Worm (Caenorhabditis elegans): ENCODE data around the gene H11E01.2.

Gene H11E01.2

DNA sequence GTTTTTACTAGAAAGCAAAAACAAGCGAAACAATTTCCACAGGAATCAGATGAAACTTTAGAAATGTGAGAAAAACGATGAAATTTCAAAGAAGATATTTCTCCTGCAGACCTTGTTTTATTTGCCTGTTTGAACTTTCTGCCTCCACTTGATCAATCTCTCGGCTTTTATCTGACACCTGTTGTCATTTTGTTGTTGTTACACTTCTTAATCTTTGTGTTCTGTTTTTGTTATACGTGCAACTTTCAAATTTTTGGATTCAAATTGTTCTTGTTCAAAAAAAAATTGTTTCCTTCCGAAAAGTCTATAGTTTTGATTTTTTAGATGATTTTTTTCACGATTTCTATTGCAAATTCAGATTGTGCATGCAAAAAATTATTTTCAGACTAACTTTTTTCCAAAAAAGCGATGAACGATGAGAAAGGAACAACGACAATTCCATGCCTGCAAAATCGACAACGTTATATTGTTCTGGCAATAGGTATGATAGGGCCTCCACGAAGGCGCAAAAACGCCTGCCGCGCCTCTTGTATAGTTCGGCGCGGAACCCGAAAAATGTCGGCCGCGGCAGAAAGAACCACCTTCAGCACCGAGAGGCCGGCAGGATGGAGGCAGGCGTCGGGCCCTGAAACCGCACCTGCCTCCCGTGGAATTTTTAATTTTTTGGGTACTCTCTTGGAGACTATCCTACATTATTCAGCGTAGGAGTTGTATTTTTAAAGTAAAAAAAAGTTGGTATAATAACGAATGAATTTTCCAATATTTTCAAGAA lies at the start of gene H11E01.2:
H11E01.2 (plus strand) TSS at position 380 of the 772 bp plus-strand sequence.
- TF ChIP-seq nhr-28 (tag; optimal IDR thresholded peaks at IDR 0.05), result peak; percentile 2
- TF ChIP-seq nhr-102 (tag; optimal IDR thresholded peaks at IDR 0.05), result no peak
- no peak for TF ChIP-seq skn-1 (tag; optimal IDR thresholded peaks at IDR 0.05)
- peak; percentile 95 for TF ChIP-seq aha-1 (tag)
- peak in 1 of 2 experiments; percentile 4 for TF ChIP-seq unc-62 (GFP tag; optimal IDR thresholded peaks at IDR 0.05 in 1 of 2)
- no peak for TF ChIP-seq unc-62 (tag; optimal IDR thresholded peaks at IDR 0.05)
- peak; percentile 85 for TF ChIP-seq set-16 (GFP tag; IDR thresholded peaks at IDR 0.05)
- TF ChIP-seq hif-1 (tag; optimal IDR thresholded peaks at IDR 0.05), result peak in 1 of 2 experiments; percentile 51

DNA sequence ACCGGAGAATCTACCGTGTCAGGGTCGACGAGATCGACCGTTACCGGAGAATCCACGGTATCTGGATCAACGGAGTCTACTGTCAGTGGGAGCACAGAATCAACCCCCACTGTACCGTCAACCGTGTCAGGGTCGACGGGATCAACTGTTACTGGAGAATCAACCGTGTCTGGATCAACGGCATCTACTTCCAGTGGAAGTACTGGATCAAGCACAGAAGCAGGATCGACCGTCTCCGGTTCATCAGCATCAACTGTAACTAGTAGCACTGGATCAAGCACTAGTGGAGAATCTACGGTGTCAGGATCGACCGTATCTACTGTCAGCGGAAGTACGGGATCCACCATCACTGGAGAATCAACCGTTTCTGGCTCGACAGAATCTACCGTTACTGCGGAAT lies 48.9 kb upstream of the H11E01.2 start, which contains the start of gene H02F09.2:
H02F09.2 (plus strand) TSS at position 301 of the 400 bp plus-strand sequence.
- TF ChIP-seq lin-39 (tag; optimal IDR thresholded peaks at IDR 0.05) (no peak), hlh-30 (tag; optimal IDR thresholded peaks at IDR 0.05; ENCODE audit: insufficient read depth) (no peak), zfp-3 (GFP tag; conservative IDR thresholded peaks at IDR 0.05) (no peak), saeg-2 (GFP tag; IDR thresholded peaks at IDR 0.05) (no peak), hif-1 (tag; optimal IDR thresholded peaks at IDR 0.05) (no peak)

DNA sequence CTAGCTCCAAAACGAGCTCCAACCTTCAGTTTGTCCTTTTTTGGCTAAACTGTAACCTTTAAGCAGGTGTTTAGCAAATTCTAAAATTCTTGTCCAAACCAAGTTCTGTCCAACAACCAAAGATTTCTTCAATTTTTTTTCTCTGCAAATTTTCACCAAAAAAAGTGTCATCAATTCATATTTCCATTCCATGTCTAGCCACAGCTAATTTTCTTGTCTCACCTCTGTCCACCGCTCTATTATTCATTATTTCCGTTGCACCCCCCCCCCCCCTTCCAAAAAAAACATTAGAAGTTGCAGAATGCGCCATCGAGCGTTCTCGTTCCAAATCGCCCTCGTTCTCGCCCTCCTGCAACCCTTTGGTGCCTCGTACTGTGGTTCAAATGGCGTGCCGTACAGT lies 44.5 kb upstream of the H11E01.2 start, which contains the start of gene wrt-9:
wrt-9 (plus strand) TSS at position 301 of the 400 bp plus-strand sequence.
- TF ChIP-seq nhr-237 (tag; optimal IDR thresholded peaks at IDR 0.05) (no peak), tag-97 (GFP tag; IDR thresholded peaks at IDR 0.05) (no peak), rbr-2 (tag; optimal IDR thresholded peaks at IDR 0.05) (no peak), nhr-48 (tag; optimal IDR thresholded peaks at IDR 0.05) (no peak)

DNA sequence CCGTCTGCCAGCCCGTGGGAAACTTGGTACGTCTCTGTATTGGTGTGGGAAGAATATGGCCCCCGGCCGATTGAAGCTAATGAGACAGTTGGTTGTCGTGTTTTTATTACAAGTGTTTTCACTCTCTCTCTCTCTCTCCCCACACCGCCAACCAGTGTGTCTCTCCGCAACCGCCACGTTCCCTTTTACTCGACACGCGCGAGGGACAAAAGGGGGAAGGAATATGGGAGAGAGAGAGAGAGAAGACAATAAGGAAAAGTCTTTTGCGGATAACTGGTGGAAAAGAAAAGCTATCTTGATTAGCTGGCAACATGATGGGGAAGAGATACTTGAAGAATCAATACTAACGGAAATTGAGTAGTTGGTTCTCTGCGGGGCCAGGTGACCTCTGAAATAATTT lies 42.2 kb upstream of the H11E01.2 start:
- TF ChIP-seq unc-62 (GFP tag; optimal IDR thresholded peaks at IDR 0.05 in 1 of 2) (peak in 1 of 2 experiments; percentile 95), unc-62 (tag; optimal IDR thresholded peaks at IDR 0.05) (no peak), ceh-62 (tag; optimal IDR thresholded peaks at IDR 0.05) (no peak), Y105C5A.15 (GFP tag; IDR thresholded peaks at IDR 0.05) (no peak), mxl-3 (GFP tag; optimal IDR thresholded peaks at IDR 0.05) (peak; percentile 91), F49E8.2 (tag; optimal IDR thresholded peaks at IDR 0.05; ENCODE audit: borderline replicate concordance) (no peak), aly-2 (tag; optimal IDR thresholded peaks at IDR 0.05) (no peak), hlh-11 (tag; optimal IDR thresholded peaks at IDR 0.05) (peak; percentile 14), mdl-1 (tag; optimal IDR thresholded peaks at IDR 0.05) (peak; percentile 3 to 77), T20F7.1 (GFP tag; optimal IDR thresholded peaks at IDR 0.05) (no peak), ceh-20 (GFP tag; IDR thresholded peaks at IDR 0.05) (no peak), lin-15B (tag; optimal IDR thresholded peaks at IDR 0.05) (no peak), lin-39 (tag; optimal IDR thresholded peaks at IDR 0.05) (no peak), nhr-25 (tag; optimal IDR thresholded peaks at IDR 0.05; ENCODE audit: borderline replicate concordance, insufficient read depth) (no peak), dmd-9 (GFP tag; IDR thresholded peaks at IDR 0.05) (no peak), nhr-28 (tag; optimal IDR thresholded peaks at IDR 0.05) (no peak), snpc-1.2 (GFP tag; IDR thresholded peaks at IDR 0.05) (no peak), zfp-3 (GFP tag; conservative IDR thresholded peaks at IDR 0.05) (no peak), F44E2.7 (GFP tag; IDR thresholded peaks at IDR 0.05) (no peak), skn-1 (tag; optimal IDR thresholded peaks at IDR 0.05) (no peak)

DNA sequence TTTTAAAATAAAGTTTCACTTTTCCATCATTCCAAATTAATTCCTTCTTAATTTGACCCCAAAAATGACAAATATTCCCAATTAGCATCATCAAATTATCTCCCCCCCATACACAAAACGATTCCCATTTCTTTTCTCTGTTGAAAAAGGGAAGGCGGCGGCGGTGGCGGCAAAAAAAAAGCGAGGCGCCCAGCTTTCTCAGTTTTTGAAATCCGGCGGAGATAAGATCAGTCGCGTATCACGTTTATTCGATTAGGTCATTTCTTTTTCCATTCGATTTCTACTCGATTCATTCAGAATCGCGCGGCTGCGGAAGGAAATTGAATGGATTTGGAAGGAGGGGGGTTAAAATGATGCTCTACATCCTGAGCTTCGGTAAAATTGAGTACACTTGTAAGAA lies 36.9 kb upstream of the H11E01.2 start:
- TF ChIP-seq egl-43 (GFP tag; IDR thresholded peaks at IDR 0.05), result no peak

Measured in whole organism, L4 larva.